Fruit fly (Drosophila melanogaster) whole organism, embryonic: ENCODE results near the gene MSAmiP.
A peak's percentile ranks its signal among the peaks of the same experiment; 100 is the strongest.

Experiments used
- Adf1 ChIP-seq: fragments of 200-800 bp; sonication (Bioruptor generic); IDR thresholded peaks from 2 replicates; pipeline ENCODE4 v1.3.6; 2022; ENCODE audit warnings: missing biosample characterization, missing genetic modification characterization
- Bgb ChIP-seq: fragments of 200-800 bp; sonication (Bioruptor generic); IDR thresholded peaks from 2 replicates; pipeline ENCODE4 v1.3.6; 2022; ENCODE audit warnings: missing biosample characterization, missing genetic modification characterization; ENCODE audit not compliant: partially characterized antibody
- Blimp-1 ChIP-seq: fragments of 200-800 bp; sonication (Bioruptor generic); optimal IDR thresholded peaks from 3 replicates; lab custom pipeline; 2018; ENCODE audit warnings: missing biosample characterization, missing genetic modification characterization, mild to moderate bottlenecking, moderate library complexity, missing genetic modification reagents
- Bteb2 ChIP-seq: fragments of 200-800 bp; sonication (Bioruptor generic); optimal IDR thresholded peaks from 2 replicates; lab custom pipeline; 2016; ENCODE audit warnings: missing biosample characterization, missing genetic modification characterization
- C15 ChIP-seq: fragments of 200-800 bp; sonication (Bioruptor generic); IDR thresholded peaks from 3 replicates; pipeline ENCODE4 v1.3.6; 2022; ENCODE audit warnings: missing biosample characterization, missing genetic modification characterization
- CG10321 ChIP-seq: fragments of 200-800 bp; sonication (Bioruptor generic); IDR thresholded peaks from 2 replicates; pipeline ENCODE4 v1.3.6; 2022; ENCODE audit warnings: missing biosample characterization, missing genetic modification characterization
- CG10654 ChIP-seq: fragments of 200-800 bp; sonication (Bioruptor generic); optimal IDR thresholded peaks from 2 replicates; lab custom pipeline; 2016; ENCODE audit warnings: missing biosample characterization, missing genetic modification characterization
- CG11247 ChIP-seq: fragments of 200-800 bp; sonication (Bioruptor generic); IDR thresholded peaks from 2 replicates; pipeline ENCODE4 v1.3.6; 2022; ENCODE audit warnings: missing biosample characterization, missing genetic modification characterization
- CG12071 ChIP-seq: fragments of 200-800 bp; sonication (Bioruptor generic); optimal IDR thresholded peaks from 3 replicates; lab custom pipeline; 2018; ENCODE audit warnings: missing biosample characterization, mild to moderate bottlenecking, missing genetic modification characterization
- CG15514 ChIP-seq: fragments of 200-800 bp; sonication (Bioruptor generic); optimal IDR thresholded peaks from 3 replicates; lab custom pipeline; 2017; ENCODE audit warnings: missing biosample characterization, missing genetic modification characterization, mild to moderate bottlenecking, moderate library complexity, missing genetic modification reagents
- CG16779 ChIP-seq: fragments of 200-800 bp; sonication (Bioruptor generic); IDR thresholded peaks from 2 replicates; pipeline ENCODE4 v1.3.6; 2022; ENCODE audit warnings: missing biosample characterization, missing genetic modification characterization
- CG1792 ChIP-seq: fragments of 200-800 bp; sonication (Bioruptor generic); optimal IDR thresholded peaks from 2 replicates; lab custom pipeline; 2016; ENCODE audit warnings: missing biosample characterization, missing genetic modification characterization
- CG1832 ChIP-seq: fragments of 200-800 bp; sonication (Bioruptor generic); optimal IDR thresholded peaks from 2 replicates; lab custom pipeline; 2017; ENCODE audit warnings: missing biosample characterization, mild to moderate bottlenecking, missing genetic modification characterization, inconsistent platforms
- CG2202 ChIP-seq: fragments of 200-800 bp; sonication (Bioruptor generic); optimal IDR thresholded peaks from 2 replicates; lab custom pipeline; 2018; ENCODE audit warnings: missing biosample characterization, mild to moderate bottlenecking, missing genetic modification characterization
- CG2875 ChIP-seq: fragments of 200-800 bp; sonication (Bioruptor generic); optimal IDR thresholded peaks from 2 replicates; lab custom pipeline; 2017; ENCODE audit warnings: missing biosample characterization, mild to moderate bottlenecking, missing genetic modification characterization, missing genetic modification reagents
- CG30403 ChIP-seq: fragments of 200-800 bp; sonication (Bioruptor generic); optimal IDR thresholded peaks from 3 replicates; lab custom pipeline; 2016; ENCODE audit warnings: missing biosample characterization, missing genetic modification characterization
- CG34376 ChIP-seq: fragments of 200-800 bp; sonication (Bioruptor generic); optimal IDR thresholded peaks from 2 replicates; lab custom pipeline; 2018; ENCODE audit warnings: missing biosample characterization, mild to moderate bottlenecking, missing genetic modification characterization
- CG34422 ChIP-seq: fragments of 200-800 bp; sonication (Bioruptor generic); IDR thresholded peaks from 3 replicates; pipeline ENCODE4 v1.3.6; 2022; ENCODE audit warnings: missing biosample characterization, missing genetic modification characterization
- CG7357 ChIP-seq: fragments of 200-800 bp; sonication (Bioruptor generic); IDR thresholded peaks from 3 replicates; pipeline ENCODE4 v1.3.6; 2022; ENCODE audit warnings: missing biosample characterization, missing genetic modification characterization
- CG7928 ChIP-seq: fragments of 200-800 bp; sonication (Bioruptor generic); optimal IDR thresholded peaks from 2 replicates; lab custom pipeline; 2017; ENCODE audit warnings: missing biosample characterization, mild to moderate bottlenecking, missing genetic modification characterization
- CG7987 ChIP-seq: fragments of 200-800 bp; sonication (Bioruptor generic); optimal IDR thresholded peaks from 2 replicates; lab custom pipeline; 2018; ENCODE audit warnings: missing biosample characterization, mild to moderate bottlenecking, missing genetic modification characterization, moderate library complexity
- CG9797 ChIP-seq: fragments of 200-800 bp; sonication (Bioruptor generic); optimal IDR thresholded peaks from 3 replicates; lab custom pipeline; 2018; ENCODE audit warnings: missing biosample characterization, mild to moderate bottlenecking, missing genetic modification characterization
- CG9876 ChIP-seq: fragments of 200-800 bp; sonication (Bioruptor generic); optimal IDR thresholded peaks from 2 replicates; lab custom pipeline; 2016; ENCODE audit warnings: missing biosample characterization, missing genetic modification characterization
- CHES-1-like ChIP-seq: fragments of 200-800 bp; sonication (Bioruptor generic); optimal IDR thresholded peaks from 2 replicates; lab custom pipeline; 2016; ENCODE audit warnings: missing biosample characterization, missing genetic modification characterization
- CoRest ChIP-seq: fragments of 200-800 bp; sonication (Bioruptor generic); optimal IDR thresholded peaks from 3 replicates; lab custom pipeline; 2018; ENCODE audit warnings: missing biosample characterization, mild to moderate bottlenecking, missing genetic modification characterization, moderate library complexity
- Dp ChIP-seq: fragments of 200-800 bp; sonication (Bioruptor generic); optimal IDR thresholded peaks from 2 replicates; lab custom pipeline; 2018; ENCODE audit warnings: missing biosample characterization, mild to moderate bottlenecking, missing genetic modification characterization, moderate library complexity
- Dref ChIP-seq: fragments of 200-800 bp; sonication (Bioruptor generic); IDR thresholded peaks from 2 replicates; pipeline ENCODE4 v1.3.6; 2022; ENCODE audit warnings: missing biosample characterization, missing genetic modification characterization
- Fer2 ChIP-seq: fragments of 200-800 bp; sonication (Bioruptor generic); optimal IDR thresholded peaks from 2 replicates; lab custom pipeline; 2018; ENCODE audit warnings: missing biosample characterization, mild to moderate bottlenecking, missing genetic modification characterization, moderate library complexity
- Hr3 ChIP-seq: fragments of 200-800 bp; sonication (Bioruptor generic); optimal IDR thresholded peaks from 3 replicates; lab custom pipeline; 2016; ENCODE audit warnings: missing biosample characterization, missing genetic modification characterization
- Jarid2 ChIP-seq: fragments of 200-800 bp; sonication (Bioruptor generic); optimal IDR thresholded peaks from 3 replicates; lab custom pipeline; 2017; ENCODE audit warnings: mild to moderate bottlenecking, missing biosample characterization, missing genetic modification reagents, missing genetic modification characterization
- NC2β ChIP-seq: fragments of 200-800 bp; sonication (Bioruptor generic); optimal IDR thresholded peaks from 2 replicates; lab custom pipeline; 2016; ENCODE audit warnings: missing biosample characterization, missing genetic modification characterization
- YL-1 ChIP-seq: fragments of 200-800 bp; sonication (Bioruptor generic); optimal IDR thresholded peaks from 3 replicates; lab custom pipeline; 2017; ENCODE audit warnings: missing biosample characterization, mild to moderate bottlenecking, missing genetic modification characterization
- abd-A ChIP-seq: fragments of 200-800 bp; sonication (Bioruptor generic); optimal IDR thresholded peaks from 3 replicates; lab custom pipeline; 2019; ENCODE audit warnings: missing biosample characterization, mild to moderate bottlenecking, missing genetic modification characterization, moderate library complexity
- ara ChIP-seq: fragments of 200-800 bp; sonication (Bioruptor generic); IDR thresholded peaks from 2 replicates; pipeline ENCODE4 v1.3.6; 2022; ENCODE audit warnings: missing biosample characterization, missing genetic modification characterization
- chif ChIP-seq, 2 experiments: fragments of 200-800 bp; sonication (Bioruptor generic); optimal IDR thresholded peaks; 3 replicates each; lab custom pipeline; 2016; ENCODE audit warnings: missing biosample characterization in 2 of 2, missing genetic modification characterization in 2 of 2
- ci ChIP-seq: fragments of 200-800 bp; sonication (Bioruptor generic); IDR thresholded peaks from 3 replicates; pipeline ENCODE4 v1.3.6; 2022; ENCODE audit warnings: missing biosample characterization, missing genetic modification characterization
- da ChIP-seq: fragments of 200-800 bp; sonication (Bioruptor generic); optimal IDR thresholded peaks from 2 replicates; lab custom pipeline; 2016; ENCODE audit warnings: missing biosample characterization, missing genetic modification characterization
- dan ChIP-seq: fragments of 200-800 bp; sonication (Bioruptor generic); IDR thresholded peaks from 2 replicates; pipeline ENCODE4 v1.3.6; 2022; ENCODE audit warnings: missing biosample characterization, missing genetic modification characterization
- dysf ChIP-seq: fragments of 200-800 bp; sonication (Bioruptor generic); IDR thresholded peaks from 3 replicates; pipeline ENCODE4 v1.3.6; 2022; ENCODE audit warnings: missing biosample characterization, missing genetic modification characterization
- gsb-n ChIP-seq: fragments of 200-800 bp; sonication (Bioruptor generic); optimal IDR thresholded peaks from 3 replicates; lab custom pipeline; 2018; ENCODE audit warnings: missing biosample characterization, mild to moderate bottlenecking, missing genetic modification characterization
- gt ChIP-seq: fragments of 200-800 bp; sonication (Bioruptor generic); IDR thresholded peaks from 2 replicates; pipeline ENCODE4 v1.3.6; 2022; ENCODE audit warnings: missing biosample characterization, missing genetic modification characterization
- jing ChIP-seq: fragments of 200-800 bp; sonication (Bioruptor generic); optimal IDR thresholded peaks from 2 replicates; lab custom pipeline; 2018; ENCODE audit warnings: missing biosample characterization, mild to moderate bottlenecking, missing genetic modification characterization
- klu ChIP-seq: fragments of 200-800 bp; sonication (Bioruptor generic); IDR thresholded peaks from 2 replicates; pipeline ENCODE4 v1.3.6; 2022; ENCODE audit warnings: missing biosample characterization, missing genetic modification characterization
- lbe ChIP-seq: fragments of 200-800 bp; sonication (Bioruptor generic); optimal IDR thresholded peaks from 2 replicates; lab custom pipeline; 2016; ENCODE audit warnings: missing biosample characterization, mild to moderate bottlenecking, missing genetic modification characterization
- nom ChIP-seq: fragments of 200-800 bp; sonication (Bioruptor generic); optimal IDR thresholded peaks from 2 replicates; lab custom pipeline; 2017; ENCODE audit warnings: missing biosample characterization, missing genetic modification characterization, mild to moderate bottlenecking, moderate library complexity, missing genetic modification reagents
- so ChIP-seq: fragments of 200-800 bp; sonication (Bioruptor generic); IDR thresholded peaks from 3 replicates; pipeline ENCODE4 v1.3.6; 2022; ENCODE audit warnings: missing biosample characterization, missing genetic modification characterization
- tio ChIP-seq: fragments of 200-800 bp; sonication (Bioruptor generic); optimal IDR thresholded peaks from 2 replicates; lab custom pipeline; 2017; ENCODE audit warnings: missing biosample characterization, missing genetic modification characterization, inconsistent platforms
- unc-4 ChIP-seq: fragments of 200-800 bp; sonication (Bioruptor generic); IDR thresholded peaks from 2 replicates; pipeline ENCODE4 v1.3.6; 2022; ENCODE audit warnings: missing biosample characterization, missing genetic modification characterization; ENCODE audit not compliant: partially characterized antibody
- vvl ChIP-seq: fragments of 200-800 bp; sonication (Bioruptor generic); IDR thresholded peaks from 2 replicates; pipeline ENCODE4 v1.3.6; 2022; ENCODE audit warnings: missing biosample characterization, missing genetic modification characterization

The MSAmiP gene

DNA sequence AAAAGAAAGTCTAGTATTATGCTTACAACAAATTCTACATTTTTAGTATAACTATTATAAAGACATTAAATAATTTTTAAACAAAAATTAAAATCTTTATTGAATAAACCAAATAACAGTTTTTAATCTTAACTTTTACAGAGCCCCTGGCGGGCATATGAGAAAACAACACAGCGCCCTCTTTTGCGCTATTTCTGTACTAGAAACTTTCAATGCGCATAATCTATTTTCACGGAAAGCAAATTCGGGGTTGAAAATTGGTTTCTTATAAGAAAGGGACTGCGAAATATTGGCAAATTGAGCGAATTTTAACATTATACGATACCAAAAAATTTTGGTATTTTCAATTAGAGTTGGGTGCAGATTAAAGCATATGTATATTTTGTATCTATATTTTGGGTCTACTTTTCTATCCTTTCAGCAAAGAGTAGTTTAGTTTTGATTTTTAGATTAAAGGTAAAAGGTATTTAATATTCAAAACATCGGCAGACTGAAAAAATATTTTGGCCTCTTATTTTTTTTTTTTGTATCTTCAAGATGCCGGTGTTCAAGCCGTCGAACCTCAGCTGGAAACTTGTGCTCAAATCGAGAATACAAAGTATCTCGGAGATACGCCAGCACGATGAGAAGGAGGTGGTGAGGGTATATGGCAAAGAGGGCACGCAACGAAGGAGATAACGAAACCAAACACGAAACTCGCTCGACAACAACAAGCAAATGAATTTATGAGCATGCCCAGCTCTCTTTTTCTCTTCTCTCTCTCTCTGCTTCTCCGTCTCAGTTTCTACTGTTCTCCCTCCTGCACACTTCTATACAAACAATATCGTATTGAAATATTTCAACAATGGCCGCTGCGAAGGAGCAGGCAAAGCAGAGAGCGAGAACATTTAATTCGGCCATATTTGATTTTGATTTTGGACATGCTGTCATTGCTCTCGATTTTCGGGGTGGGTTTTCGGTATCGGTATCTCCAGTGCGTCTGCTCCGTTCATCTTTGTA lies 38.8 kb downstream of the MSAmiP start (continued):
- TF ChIP-seq vvl, result peak; percentile 31
- peak; percentile 10 for TF ChIP-seq CG10654 (GFP tag; lab: Kevin White, UChicago)
- peak; percentile 94 for TF ChIP-seq abd-A (tag; lab: Kevin White, UChicago)
- no peak for TF ChIP-seq Dref (GFP tag; lab: Robert Waterston, UW)
- peak; percentile 9 for TF ChIP-seq YL-1 (GFP tag; lab: Kevin White, UChicago)
- TF ChIP-seq CG7357, result no peak
- no peak for TF ChIP-seq nom (GFP tag; lab: Kevin White, UChicago)
- TF ChIP-seq C15 (GFP tag; lab: Robert Waterston, UW), result no peak
- TF ChIP-seq CG1832, result peak; percentile 33
- TF ChIP-seq CG1792 (GFP tag; lab: Kevin White, UChicago), result no peak
- TF ChIP-seq gt, result no peak
- TF ChIP-seq CG7987 (GFP tag; lab: Kevin White, UChicago), result no peak
- no peak for TF ChIP-seq dan (GFP tag; lab: Robert Waterston, UW)
- TF ChIP-seq lbe (GFP tag; lab: Kevin White, UChicago), result no peak
- TF ChIP-seq CG9797 (GFP tag; lab: Kevin White, UChicago), result no peak
- TF ChIP-seq da (GFP tag; lab: Kevin White, UChicago), result no peak
- no peak for TF ChIP-seq Jarid2
- no peak for TF ChIP-seq CG7928 (GFP tag; lab: Kevin White, UChicago)
- peak; percentile 62 for TF ChIP-seq ci (GFP tag; lab: Robert Waterston, UW)
- TF ChIP-seq ara (GFP tag; lab: Robert Waterston, UW), result no peak
- no peak for TF ChIP-seq CG11247 (GFP tag; lab: Robert Waterston, UW)
- TF ChIP-seq CG16779 (GFP tag; lab: Robert Waterston, UW), result no peak
- TF ChIP-seq CG12071 (GFP tag; lab: Kevin White, UChicago), result no peak
- no peak for TF ChIP-seq Fer2 (tag; lab: Kevin White, UChicago)
- TF ChIP-seq chif (GFP tag; optimal IDR thresholded peaks at IDR 0.05; lab: Kevin White, UChicago), result peak in 1 of 2 experiments; percentile 42
- no peak for TF ChIP-seq tio (GFP tag; lab: Kevin White, UChicago)
- no peak for TF ChIP-seq Blimp-1 (GFP tag; lab: Kevin White, UChicago)
- peak; percentile 19; the same call in 1 of the 2 replicates for TF ChIP-seq Adf1 (GFP tag; lab: Robert Waterston, UW)
- TF ChIP-seq Hr3 (GFP tag; lab: Kevin White, UChicago), result peak; percentile 1
- no peak for TF ChIP-seq CHES-1-like
- no peak for TF ChIP-seq jing (GFP tag; lab: Kevin White, UChicago)
- no peak for TF ChIP-seq CG2202 (tag; lab: Kevin White, UChicago)
- TF ChIP-seq Bgb (GFP tag; lab: Robert Waterston, UW), result no peak
- TF ChIP-seq Bteb2 (GFP tag; lab: Kevin White, UChicago), result no peak
- no peak for TF ChIP-seq Dp (GFP tag; lab: Kevin White, UChicago)
- TF ChIP-seq CG2875, result no peak
- no peak for TF ChIP-seq CG9876
- TF ChIP-seq dysf (GFP tag; lab: Robert Waterston, UW), result no peak
- peak; percentile 44 for TF ChIP-seq CoRest (tag; lab: Kevin White, UChicago)
- no peak for TF ChIP-seq unc-4 (GFP tag; lab: Robert Waterston, UW)
- TF ChIP-seq CG30403, result peak; percentile 18
- no peak for TF ChIP-seq CG15514 (GFP tag; lab: Kevin White, UChicago)
- TF ChIP-seq CG10321 (GFP tag; lab: Robert Waterston, UW), result peak; percentile 60; the same call in 1 of the 2 replicates
- TF ChIP-seq NC2β, result no peak
- peak; percentile 32 for TF ChIP-seq gsb-n (tag; lab: Kevin White, UChicago)
- TF ChIP-seq klu, result no peak
- TF ChIP-seq CG34422 (GFP tag; lab: Robert Waterston, UW), result no peak
- TF ChIP-seq CG34376 (GFP tag; lab: Kevin White, UChicago), result peak; percentile 17
- no peak for TF ChIP-seq so (GFP tag; lab: Robert Waterston, UW)
